Worm (Caenorhabditis elegans) whole organism, young adult: ENCODE results near the gene gcp-2.1.

Experiments used
- B0019.2 ChIP-seq: fragments of 200-800 bp; sonication (Bioruptor generic); conservative IDR thresholded peaks from 2 replicates; pipeline ENCODE4 v1.3.6; 2022; ENCODE audit warnings: missing genetic modification reagents, missing genetic modification characterization, missing compliant biosample characterization
- F23B12.7 ChIP-seq: sonication (generic microtip); optimal IDR thresholded peaks from 2 replicates; lab custom pipeline; 2017; ENCODE audit warnings: missing genetic modification characterization, mild to moderate bottlenecking, missing compliant biosample characterization, antibody characterized with exemption, moderate library complexity; ENCODE audit not compliant: insufficient read depth
- F33H1.4 ChIP-seq: fragments of 200-800 bp; sonication (Bioruptor generic); IDR thresholded peaks from 2 replicates; pipeline ENCODE4 v1.3.6; 2022; ENCODE audit warnings: missing genetic modification reagents, missing genetic modification characterization, missing compliant biosample characterization
- F55B11.4 ChIP-seq: sonication (generic microtip); optimal IDR thresholded peaks from 2 replicates; lab custom pipeline; 2016; ENCODE audit warnings: missing compliant biosample characterization, missing genetic modification characterization, borderline replicate concordance; ENCODE audit not compliant: insufficient read depth
- K12H6.12 ChIP-seq: fragments of 200-800 bp; sonication (Bioruptor generic); optimal IDR thresholded peaks from 2 replicates; lab custom pipeline; 2018; ENCODE audit warnings: mild to moderate bottlenecking, missing genetic modification characterization, missing compliant biosample characterization
- T07F8.4 ChIP-seq: sonication (generic microtip); optimal IDR thresholded peaks from 2 replicates; lab custom pipeline; 2016; ENCODE audit warnings: mild to moderate bottlenecking, missing genetic modification characterization, moderate library complexity, missing compliant biosample characterization
- Y53G8AR.9 ChIP-seq: fragments of 200-800 bp; sonication (Bioruptor generic); conservative IDR thresholded peaks from 2 replicates; pipeline ENCODE4 v1.3.6; 2022; ENCODE audit warnings: missing genetic modification reagents, missing genetic modification characterization, missing compliant biosample characterization
- Y56A3A.18 ChIP-seq: fragments of 200-800 bp; sonication (Bioruptor generic); IDR thresholded peaks from 2 replicates; pipeline ENCODE4 v1.3.6; 2022; ENCODE audit warnings: missing genetic modification reagents, missing genetic modification characterization, missing compliant biosample characterization
- Y67H2A.10 ChIP-seq: fragments of 200-800 bp; sonication (Bioruptor generic); conservative IDR thresholded peaks from 2 replicates; pipeline ENCODE4 v1.3.6; 2022; ENCODE audit warnings: missing genetic modification reagents, missing genetic modification characterization, missing compliant biosample characterization
- aptf-2 ChIP-seq: fragments of 200-800 bp; sonication (Bioruptor generic); conservative IDR thresholded peaks from 2 replicates; pipeline ENCODE4 v1.3.6; 2022; ENCODE audit warnings: missing genetic modification reagents, missing genetic modification characterization, missing compliant biosample characterization
- aptf-3 ChIP-seq: fragments of 200-800 bp; sonication (Bioruptor generic); IDR thresholded peaks from 2 replicates; pipeline ENCODE4 v1.3.6; 2022; ENCODE audit warnings: missing genetic modification characterization, missing compliant biosample characterization
- atf-7 ChIP-seq: sonication (generic microtip); optimal IDR thresholded peaks from 2 replicates; lab custom pipeline; 2017; ENCODE audit warnings: mild to moderate bottlenecking, missing genetic modification characterization, missing compliant biosample characterization
- attf-3 ChIP-seq: fragments of 200-800 bp; sonication (Bioruptor generic); conservative IDR thresholded peaks from 2 replicates; pipeline ENCODE4 v1.3.6; 2022; ENCODE audit warnings: missing genetic modification reagents, missing genetic modification characterization, missing compliant biosample characterization
- bed-1 ChIP-seq: fragments of 200-800 bp; sonication (Bioruptor generic); IDR thresholded peaks from 2 replicates; pipeline ENCODE4 v1.3.6; 2022; ENCODE audit warnings: missing genetic modification reagents, missing genetic modification characterization, missing compliant biosample characterization
- ccch-3 ChIP-seq: fragments of 200-800 bp; sonication (Bioruptor generic); optimal IDR thresholded peaks from 2 replicates; lab custom pipeline; 2018; ENCODE audit warnings: mild to moderate bottlenecking, missing genetic modification characterization, missing compliant biosample characterization
- cebp-1 ChIP-seq, 2 experiments: fragments of 200-800 bp in 1 of 2; sonication (Bioruptor generic) in 1 of 2; sonication (generic microtip) in 1 of 2; IDR thresholded peaks in 1 of 2; optimal IDR thresholded peaks in 1 of 2; 2 replicates each; pipeline versions ENCODE4 v1.3.6 to Lab custom; 2017 to 2022; ENCODE audit warnings: missing compliant biosample characterization in 2 of 2, missing genetic modification characterization in 2 of 2, mild to moderate bottlenecking in 1 of 2, missing genetic modification reagents in 1 of 2, moderate library complexity in 1 of 2
- ceh-27 ChIP-seq: fragments of 200-800 bp; sonication (Bioruptor generic); optimal IDR thresholded peaks from 2 replicates; lab custom pipeline; 2018; ENCODE audit warnings: mild to moderate bottlenecking, missing genetic modification characterization, moderate library complexity, missing compliant biosample characterization
- ceh-91 ChIP-seq: fragments of 200-800 bp; sonication (Bioruptor generic); IDR thresholded peaks from 2 replicates; pipeline ENCODE4 v1.3.6; 2022; ENCODE audit warnings: missing genetic modification reagents, missing genetic modification characterization, missing compliant biosample characterization
- die-1 ChIP-seq: sonication (generic microtip); optimal IDR thresholded peaks from 2 replicates; lab custom pipeline; 2016; ENCODE audit warnings: missing genotype, mild to moderate bottlenecking, missing genetic modification characterization, missing compliant biosample characterization
- egl-44 ChIP-seq: fragments of 200-800 bp; sonication (Bioruptor generic); IDR thresholded peaks from 2 replicates; pipeline ENCODE4 v1.3.6; 2022; ENCODE audit warnings: missing genetic modification reagents, missing genetic modification characterization, missing compliant biosample characterization
- egrh-3 ChIP-seq: fragments of 200-800 bp; sonication (Bioruptor generic); IDR thresholded peaks from 2 replicates; pipeline ENCODE4 v1.3.6; 2022; ENCODE audit warnings: missing genetic modification reagents, missing genetic modification characterization, missing compliant biosample characterization
- ekl-4 ChIP-seq: fragments of 200-800 bp; sonication (Bioruptor generic); IDR thresholded peaks from 2 replicates; pipeline ENCODE4 v1.3.6; 2022; ENCODE audit warnings: missing genetic modification reagents, missing genetic modification characterization, missing compliant biosample characterization
- ets-4 ChIP-seq: fragments of 200-800 bp; sonication (Bioruptor generic); optimal IDR thresholded peaks from 2 replicates; lab custom pipeline; 2018; ENCODE audit warnings: mild to moderate bottlenecking, missing genetic modification characterization, missing compliant biosample characterization
- gei-17 ChIP-seq: fragments of 200-800 bp; sonication (Bioruptor generic); optimal IDR thresholded peaks from 2 replicates; lab custom pipeline; 2018; ENCODE audit warnings: mild to moderate bottlenecking, missing genetic modification characterization, missing compliant biosample characterization
- him-1 ChIP-seq: sonication (generic microtip); optimal IDR thresholded peaks from 2 replicates; lab custom pipeline; 2016; ENCODE audit warnings: missing genotype, missing genetic modification reagents, missing genetic modification characterization, missing compliant biosample characterization
- hlh-12 ChIP-seq: sonication (generic microtip); optimal IDR thresholded peaks from 2 replicates; lab custom pipeline; 2016; ENCODE audit warnings: missing genetic modification characterization, missing compliant biosample characterization
- lin-35 ChIP-seq, 3 experiments: fragments of 150-350 bp in 2 of 3; sonication (generic microtip) in 1 of 3; optimal IDR thresholded peaks; 2 replicates each; lab custom pipeline; 2014 to 2018; ENCODE audit warnings: missing biosample characterization in 3 of 3, missing genetic modification characterization in 3 of 3, missing genetic modification reagents in 3 of 3
- lin-40 ChIP-seq: sonication (generic microtip); optimal IDR thresholded peaks from 2 replicates; lab custom pipeline; 2016; ENCODE audit warnings: missing genetic modification characterization, mild to moderate bottlenecking, missing compliant biosample characterization, missing genotype, missing genetic modification reagents
- lsl-1 ChIP-seq: fragments of 200-800 bp; sonication (Bioruptor generic); optimal IDR thresholded peaks from 2 replicates; lab custom pipeline; 2018; ENCODE audit warnings: mild to moderate bottlenecking, missing genetic modification characterization, moderate library complexity, missing compliant biosample characterization
- lsy-27 ChIP-seq: sonication (generic microtip); optimal IDR thresholded peaks from 2 replicates; lab custom pipeline; 2017; ENCODE audit warnings: missing genetic modification characterization, mild to moderate bottlenecking, missing compliant biosample characterization, antibody characterized with exemption, missing genotype, borderline replicate concordance; ENCODE audit not compliant: insufficient read depth
- madf-3 ChIP-seq: fragments of 200-800 bp; sonication (Bioruptor generic); IDR thresholded peaks from 2 replicates; pipeline ENCODE4 v1.3.6; 2022; ENCODE audit warnings: missing genetic modification reagents, missing genetic modification characterization, missing compliant biosample characterization
- madf-6 ChIP-seq: fragments of 200-800 bp; sonication (Bioruptor generic); IDR thresholded peaks from 2 replicates; pipeline ENCODE4 v1.3.6; 2022; ENCODE audit warnings: missing genetic modification reagents, missing genetic modification characterization, missing compliant biosample characterization
- madf-8 ChIP-seq: fragments of 200-800 bp; sonication (Bioruptor generic); conservative IDR thresholded peaks from 2 replicates; pipeline ENCODE4 v1.3.6; 2022; ENCODE audit warnings: missing genetic modification reagents, missing genetic modification characterization, missing compliant biosample characterization
- mel-28 ChIP-seq: sonication (generic microtip); optimal IDR thresholded peaks from 2 replicates; lab custom pipeline; 2016; ENCODE audit warnings: borderline replicate concordance, mild to moderate bottlenecking, missing genetic modification characterization, missing compliant biosample characterization
- mes-4 ChIP-seq: sonication (generic microtip); optimal IDR thresholded peaks from 2 replicates; lab custom pipeline; 2016; ENCODE audit warnings: missing genotype, missing genetic modification characterization, missing compliant biosample characterization
- mxl-1 ChIP-seq: sonication (generic microtip); optimal IDR thresholded peaks from 2 replicates; lab custom pipeline; 2016; ENCODE audit warnings: missing genetic modification characterization, missing compliant biosample characterization
- nhr-179 ChIP-seq: sonication (generic microtip); optimal IDR thresholded peaks from 2 replicates; lab custom pipeline; 2016; ENCODE audit warnings: mild to moderate bottlenecking, missing genetic modification characterization, missing compliant biosample characterization
- pha-4 ChIP-seq: fragments of 150-350 bp; sonication (generic microtip); optimal IDR thresholded peaks from 2 replicates; lab custom pipeline; 2014; ENCODE audit warnings: missing biosample characterization, missing genetic modification reagents, missing genetic modification characterization
- repo-1 ChIP-seq: sonication (generic microtip); optimal IDR thresholded peaks from 2 replicates; lab custom pipeline; 2017; ENCODE audit warnings: mild to moderate bottlenecking, missing genetic modification characterization, missing compliant biosample characterization
- snpc-1.3 ChIP-seq: sonication (generic microtip); optimal IDR thresholded peaks from 2 replicates; lab custom pipeline; 2017; ENCODE audit warnings: missing genetic modification characterization, mild to moderate bottlenecking, missing compliant biosample characterization, antibody characterized with exemption, moderate library complexity, missing genotype, missing genetic modification reagents; ENCODE audit not compliant: insufficient read depth
- sptf-2 ChIP-seq: fragments of 200-800 bp; sonication (Bioruptor generic); optimal IDR thresholded peaks from 2 replicates; lab custom pipeline; 2018; ENCODE audit warnings: mild to moderate bottlenecking, missing genetic modification characterization, missing compliant biosample characterization
- tbp1 ChIP-seq: fragments of 200-800 bp; sonication (Bioruptor generic); optimal IDR thresholded peaks from 2 replicates; lab custom pipeline; 2018; ENCODE audit warnings: mild to moderate bottlenecking, missing genetic modification characterization, missing compliant biosample characterization
- unc-62 ChIP-seq: fragments of 150-350 bp; optimal IDR thresholded peaks from 2 replicates; lab custom pipeline; 2014; ENCODE audit warnings: missing biosample characterization, missing genetic modification reagents, missing genetic modification characterization
- ztf-26 ChIP-seq: sonication (generic microtip); optimal IDR thresholded peaks from 2 replicates; lab custom pipeline; 2017; ENCODE audit warnings: missing genetic modification characterization, missing compliant biosample characterization
- ztf-28 ChIP-seq: fragments of 200-800 bp; sonication (Bioruptor generic); IDR thresholded peaks from 2 replicates; pipeline ENCODE4 v1.3.6; 2022; ENCODE audit warnings: missing genetic modification reagents, missing genetic modification characterization, missing compliant biosample characterization
- ztf-3 ChIP-seq: fragments of 200-800 bp; sonication (Bioruptor generic); optimal IDR thresholded peaks from 2 replicates; lab custom pipeline; 2018; ENCODE audit warnings: mild to moderate bottlenecking, missing genetic modification characterization, missing compliant biosample characterization

gcp-2.1 gene

ce11 chrX:353134-353669 is 51.6 kb downstream of the gcp-2.1 start, which contains the start of gene sor-3 (continued):
- TF ChIP-seq ztf-3 (GFP tag; lab: Kevin White, UChicago), result no peak
- TF ChIP-seq aptf-2 (GFP tag; lab: Robert Waterston, UW), result no peak
- TF ChIP-seq madf-3 (GFP tag; lab: Robert Waterston, UW), result no peak
- TF ChIP-seq attf-3 (GFP tag; lab: Robert Waterston, UW), result peak; percentile 82
- TF ChIP-seq lin-40 (tag; lab: Kevin White, UChicago), result peak; percentile 91
- peak; percentile 17 for TF ChIP-seq gei-17 (GFP tag; lab: Kevin White, UChicago)
- TF ChIP-seq ztf-26 (tag; lab: Kevin White, UChicago), result peak; percentile 39
- peak; percentile 45; the same call in 1 of the 2 replicates for TF ChIP-seq madf-6 (GFP tag; lab: Robert Waterston, UW)
- no peak for TF ChIP-seq ceh-91 (GFP tag; lab: Robert Waterston, UW)
- peak; percentile 93 for TF ChIP-seq tbp1
- TF ChIP-seq unc-62 (GFP tag; lab: Kevin White, UChicago), result no peak
- peak; percentile 35 for TF ChIP-seq nhr-179 (tag; lab: Kevin White, UChicago)
- TF ChIP-seq atf-7 (tag; lab: Kevin White, UChicago), result no peak
- TF ChIP-seq cebp-1 (GFP tag; IDR thresholded peaks at IDR 0.05; lab: Robert Waterston, UW), result no peak
- TF ChIP-seq cebp-1 (tag; optimal IDR thresholded peaks at IDR 0.05; lab: Kevin White, UChicago), result no peak
- peak in 1 of 3 experiments; percentile 71 for TF ChIP-seq lin-35 (GFP tag; optimal IDR thresholded peaks at IDR 0.05; lab: Kevin White, UChicago)
- TF ChIP-seq lsy-27 (tag; lab: Kevin White, UChicago), result peak; percentile 74
- TF ChIP-seq egrh-3, result peak; percentile 68
- TF ChIP-seq sptf-2 (GFP tag; lab: Kevin White, UChicago), result no peak
- peak; percentile 0 for TF ChIP-seq lsl-1
- TF ChIP-seq F23B12.7 (tag; lab: Kevin White, UChicago), result peak; percentile 94
- TF ChIP-seq ets-4, result no peak
- no peak for TF ChIP-seq aptf-3 (GFP tag; lab: Robert Waterston, UW)
- TF ChIP-seq Y53G8AR.9 (GFP tag; lab: Robert Waterston, UW), result peak; percentile 65; the same call in 1 of the 2 replicates
- peak; percentile 42 for TF ChIP-seq ceh-27 (GFP tag; lab: Kevin White, UChicago)
- no peak for TF ChIP-seq pha-4 (tag; lab: Kevin White, UChicago)
- TF ChIP-seq mes-4 (tag; lab: Kevin White, UChicago), result peak; percentile 66
- TF ChIP-seq bed-1 (GFP tag; lab: Robert Waterston, UW), result no peak
- TF ChIP-seq F55B11.4 (tag; lab: Kevin White, UChicago), result no peak
- TF ChIP-seq die-1, result peak; percentile 91
- TF ChIP-seq mel-28, result peak; percentile 48
- TF ChIP-seq hlh-12 (tag; lab: Kevin White, UChicago), result peak; percentile 47
- TF ChIP-seq egl-44 (GFP tag; lab: Robert Waterston, UW), result peak; percentile 76; the same call in 1 of the 2 replicates
- TF ChIP-seq snpc-1.3, result peak; percentile 78
- peak; percentile 30 for TF ChIP-seq repo-1
- no peak for TF ChIP-seq ccch-3 (GFP tag; lab: Kevin White, UChicago)
- 0 out of 2 replicates have a peak, but pooled peaks have one; percentile 35 for TF ChIP-seq Y56A3A.18 (GFP tag; lab: Robert Waterston, UW)
- no peak for TF ChIP-seq madf-8
- TF ChIP-seq K12H6.12 (tag; lab: Kevin White, UChicago), result peak; percentile 76
- no peak; the same call in 1 of the 2 replicates for TF ChIP-seq Y67H2A.10 (GFP tag; lab: Robert Waterston, UW)
- peak; percentile 67 for TF ChIP-seq ekl-4 (GFP tag; lab: Robert Waterston, UW)
- peak; percentile 49 for TF ChIP-seq T07F8.4 (tag; lab: Kevin White, UChicago)
- peak; percentile 41 for TF ChIP-seq F33H1.4
- peak; percentile 72 for TF ChIP-seq him-1 (tag; lab: Kevin White, UChicago)
- no peak for TF ChIP-seq B0019.2 (GFP tag; lab: Robert Waterston, UW)
- peak; percentile 85 for TF ChIP-seq mxl-1 (tag; lab: Kevin White, UChicago)
- 0 out of 2 replicates have a peak, but pooled peaks have one; percentile 35 for TF ChIP-seq ztf-28 (GFP tag; lab: Robert Waterston, UW)
